Worm (Caenorhabditis elegans): ENCODE measurements around the gene F35B12.10.
A peak's percentile ranks its signal among the peaks of the same experiment; 100 is the strongest.

The F35B12.10 gene

ce11 chrV:11610481-11610880 lies 18.6 kb downstream of the F35B12.10 start, which contains the start of gene sas-5 (continued):
- TF ChIP-seq F49E8.2 (tag; optimal IDR thresholded peaks at IDR 0.05; ENCODE audit: borderline replicate concordance) (no peak), ztf-7 (tag; optimal IDR thresholded peaks at IDR 0.05) (peak; percentile 4), unc-39 (tag; optimal IDR thresholded peaks at IDR 0.05) (no peak), mdl-1 (tag; optimal IDR thresholded peaks at IDR 0.05) (peak in 1 of 2 experiments; percentile 55), ceh-28 (tag; optimal IDR thresholded peaks at IDR 0.05) (no peak), nhr-41 (GFP tag; IDR thresholded peaks at IDR 0.05) (no peak), set-16 (GFP tag; IDR thresholded peaks at IDR 0.05) (no peak), lin-15B (tag; optimal IDR thresholded peaks at IDR 0.05) (no peak), ceh-20 (GFP tag; IDR thresholded peaks at IDR 0.05) (no peak; the same call in 1 of the 2 replicates), daf-8 (GFP tag; IDR thresholded peaks at IDR 0.05) (no peak), nhr-48 (tag; optimal IDR thresholded peaks at IDR 0.05) (peak; percentile 39), lsy-2 (tag; optimal IDR thresholded peaks at IDR 0.05) (no peak), tra-1 (GFP tag; IDR thresholded peaks at IDR 0.05) (0 out of 2 replicates have a peak, but pooled peaks have one; percentile 20), lin-38 (GFP tag; IDR thresholded peaks at IDR 0.05) (peak; percentile 81)

ce11 chrV:11610049-11610448 lies 19.0 kb downstream of the F35B12.10 start, which contains the start of gene piit-1:
piit-1 (minus strand) TSS chrV:11610149.
- TF ChIP-seq ceh-44 (GFP tag; IDR thresholded peaks at IDR 0.05) (no peak), F44E2.7 (GFP tag; IDR thresholded peaks at IDR 0.05) (no peak)

- TF ChIP-seq daf-8 (GFP tag; IDR thresholded peaks at IDR 0.05), result no peak
- TF ChIP-seq dmd-6 (GFP tag; IDR thresholded peaks at IDR 0.05), result no peak
- no peak for TF ChIP-seq Y5F2A.4 (GFP tag; optimal IDR thresholded peaks at IDR 0.05)
- no peak for TF ChIP-seq T20F7.1 (GFP tag; optimal IDR thresholded peaks at IDR 0.05)
- TF ChIP-seq ztf-7 (tag; optimal IDR thresholded peaks at IDR 0.05), result no peak
- TF ChIP-seq lir-3 (tag; optimal IDR thresholded peaks at IDR 0.05), result no peak
- no peak for TF ChIP-seq mxl-2 (GFP tag; conservative IDR thresholded peaks at IDR 0.05)
- TF ChIP-seq fkh-10 (GFP tag; optimal IDR thresholded peaks at IDR 0.05), result no peak
- TF ChIP-seq pqm-1 (tag; optimal IDR thresholded peaks at IDR 0.05), result no peak
- no peak for TF ChIP-seq egl-43 (GFP tag; IDR thresholded peaks at IDR 0.05)
- no peak for TF ChIP-seq ceh-32 (tag; optimal IDR thresholded peaks at IDR 0.05; ENCODE audit: poor library complexity)
These were observed 22.6 kb downstream of the F35B12.10 start, which contains the start of gene idpp-16 for ce11 chrV:11606424-11606823. idpp-16 (minus strand) TSS chrV:11606524.

ce11 chrV:11605227-11605626 lies 23.8 kb downstream of the F35B12.10 start:
- TF ChIP-seq dmd-6 (GFP tag; IDR thresholded peaks at IDR 0.05), result no peak
- no peak for TF ChIP-seq nhr-25 (tag; optimal IDR thresholded peaks at IDR 0.05; ENCODE audit: borderline replicate concordance, insufficient read depth)
- TF ChIP-seq dve-1 (tag; optimal IDR thresholded peaks at IDR 0.05; ENCODE audit: insufficient read depth), result no peak
- no peak for TF ChIP-seq unc-62 (GFP tag; optimal IDR thresholded peaks at IDR 0.05 in 1 of 2)
- no peak for TF ChIP-seq unc-62 (tag; optimal IDR thresholded peaks at IDR 0.05)
- no peak for TF ChIP-seq ztf-7 (tag; optimal IDR thresholded peaks at IDR 0.05)
- TF ChIP-seq madf-9 (GFP tag; conservative IDR thresholded peaks at IDR 0.05), result no peak
- no peak for TF ChIP-seq ceh-32 (tag; optimal IDR thresholded peaks at IDR 0.05; ENCODE audit: poor library complexity)
- no peak for TF ChIP-seq mxl-2 (GFP tag; conservative IDR thresholded peaks at IDR 0.05)
- no peak for TF ChIP-seq nhr-10 (tag; optimal IDR thresholded peaks at IDR 0.05)
- no peak for TF ChIP-seq lsy-2 (tag; optimal IDR thresholded peaks at IDR 0.05)
- no peak for TF ChIP-seq daf-8 (GFP tag; IDR thresholded peaks at IDR 0.05)

ce11 chrV:11604484-11604883 lies 24.6 kb downstream of the F35B12.10 start, which contains the start of gene dhs-20:
dhs-20 (minus strand) TSS chrV:11604563.
- TF ChIP-seq F37D6.2 (tag; optimal IDR thresholded peaks at IDR 0.05), result no peak
- no peak for TF ChIP-seq hif-1 (tag; optimal IDR thresholded peaks at IDR 0.05)
- TF ChIP-seq arid-1 (GFP tag; conservative IDR thresholded peaks at IDR 0.05), result no peak
- TF ChIP-seq ztf-7 (tag; optimal IDR thresholded peaks at IDR 0.05), result no peak
- no peak for TF ChIP-seq ces-1 (GFP tag; optimal IDR thresholded peaks at IDR 0.05)
- no peak for TF ChIP-seq D1046.2 (GFP tag; IDR thresholded peaks at IDR 0.05)
- TF ChIP-seq ama-1 (optimal IDR thresholded peaks at IDR 0.05), result no peak
- no peak for TF ChIP-seq rbr-2 (tag; optimal IDR thresholded peaks at IDR 0.05)
- no peak for TF ChIP-seq daf-16 (GFP tag; optimal IDR thresholded peaks at IDR 0.05)
- TF ChIP-seq daf-16 (tag; optimal IDR thresholded peaks at IDR 0.05), result peak; percentile 86
- peak; percentile 23; the same call in 1 of the 2 replicates for TF ChIP-seq dmd-6 (GFP tag; IDR thresholded peaks at IDR 0.05)
- TF ChIP-seq zfp-2 (tag; optimal IDR thresholded peaks at IDR 0.05), result no peak
- TF ChIP-seq daf-8 (GFP tag; IDR thresholded peaks at IDR 0.05), result no peak
- TF ChIP-seq F44E2.7 (GFP tag; IDR thresholded peaks at IDR 0.05), result no peak
- no peak for TF ChIP-seq nhr-48 (tag; optimal IDR thresholded peaks at IDR 0.05)
- peak; percentile 35 for TF ChIP-seq aha-1 (tag)
- peak; percentile 14 for TF ChIP-seq pqm-1 (tag; optimal IDR thresholded peaks at IDR 0.05)
- TF ChIP-seq nhr-111 (GFP tag; optimal IDR thresholded peaks at IDR 0.05), result no peak
- TF ChIP-seq dve-1 (tag; optimal IDR thresholded peaks at IDR 0.05; ENCODE audit: insufficient read depth), result peak; percentile 41
- no peak for TF ChIP-seq unc-39 (tag; optimal IDR thresholded peaks at IDR 0.05)
- TF ChIP-seq lsy-2 (tag; optimal IDR thresholded peaks at IDR 0.05), result no peak

Data from whole organism, L4 larva.